Fruit fly (Drosophila melanogaster) whole organism, embryonic: Measurements from ENCODE around the gene CG32719.

ENCODE experiments used
- BEAF-32 ChIP-seq: fragments of 200-800 bp; sonication (Bioruptor generic); optimal IDR thresholded peaks from 3 replicates; lab custom pipeline; 2017; ENCODE audit warnings: missing biosample characterization, missing genetic modification characterization, mild to moderate bottlenecking, moderate library complexity, missing genetic modification reagents
- C15 ChIP-seq: fragments of 200-800 bp; sonication (Bioruptor generic); IDR thresholded peaks from 3 replicates; pipeline ENCODE4 v1.3.6; 2022; ENCODE audit warnings: missing biosample characterization, missing genetic modification characterization
- CG10321 ChIP-seq: fragments of 200-800 bp; sonication (Bioruptor generic); IDR thresholded peaks from 2 replicates; pipeline ENCODE4 v1.3.6; 2022; ENCODE audit warnings: missing biosample characterization, missing genetic modification characterization
- CG11695 ChIP-seq: fragments of 200-800 bp; sonication (Bioruptor generic); IDR thresholded peaks from 3 replicates; pipeline ENCODE4 v1.3.6; 2022; ENCODE audit warnings: missing biosample characterization, missing genetic modification characterization
- CG12155 ChIP-seq: fragments of 200-800 bp; sonication (Bioruptor generic); optimal IDR thresholded peaks from 3 replicates; lab custom pipeline; 2016; ENCODE audit warnings: missing biosample characterization, missing genetic modification characterization
- CG14014 ChIP-seq: fragments of 200-800 bp; sonication (Bioruptor generic); IDR thresholded peaks from 2 replicates; pipeline ENCODE4 v1.3.6; 2022; ENCODE audit warnings: missing biosample characterization, missing genetic modification characterization
- CG15696 ChIP-seq: fragments of 200-800 bp; sonication (Bioruptor generic); optimal IDR thresholded peaks from 2 replicates; lab custom pipeline; 2019; ENCODE audit warnings: missing biosample characterization, mild to moderate bottlenecking, missing genetic modification characterization, moderate library complexity
- CG16863 ChIP-seq: fragments of 200-800 bp; sonication (Bioruptor generic); optimal IDR thresholded peaks from 3 replicates; lab custom pipeline; 2016; ENCODE audit warnings: missing biosample characterization, missing genetic modification characterization
- CG17385 ChIP-seq: fragments of 200-800 bp; sonication (Bioruptor generic); optimal IDR thresholded peaks from 3 replicates; lab custom pipeline; 2018; ENCODE audit warnings: missing biosample characterization, mild to moderate bottlenecking, missing genetic modification characterization
- CG1832 ChIP-seq: fragments of 200-800 bp; sonication (Bioruptor generic); optimal IDR thresholded peaks from 2 replicates; lab custom pipeline; 2017; ENCODE audit warnings: missing biosample characterization, mild to moderate bottlenecking, missing genetic modification characterization, inconsistent platforms
- CG3726 ChIP-seq: fragments of 200-800 bp; sonication (Bioruptor generic); IDR thresholded peaks from 3 replicates; pipeline ENCODE4, ENCODE4 v1.3.6; 2022; ENCODE audit warnings: missing biosample characterization, missing genetic modification characterization
- CG3847 ChIP-seq: fragments of 200-800 bp; sonication (Bioruptor generic); IDR thresholded peaks from 2 replicates; pipeline ENCODE4 v1.3.6; 2022; ENCODE audit warnings: missing biosample characterization, missing genetic modification characterization
- CG5180 ChIP-seq: fragments of 200-800 bp; sonication (Bioruptor generic); optimal IDR thresholded peaks from 3 replicates; lab custom pipeline; 2017; ENCODE audit warnings: missing biosample characterization, missing genetic modification characterization, mild to moderate bottlenecking, moderate library complexity, missing genetic modification reagents
- CG5245 ChIP-seq: fragments of 200-800 bp; sonication (Bioruptor generic); optimal IDR thresholded peaks from 3 replicates; lab custom pipeline; 2016; ENCODE audit warnings: missing biosample characterization, missing genetic modification characterization
- Camta ChIP-seq: fragments of 200-800 bp; sonication (Bioruptor generic); optimal IDR thresholded peaks from 2 replicates; lab custom pipeline; 2016; ENCODE audit warnings: missing biosample characterization, missing genetic modification characterization
- Chrac-16 ChIP-seq: fragments of 200-800 bp; sonication (Bioruptor generic); optimal IDR thresholded peaks from 3 replicates; lab custom pipeline; 2016; ENCODE audit warnings: missing biosample characterization, missing genetic modification characterization
- Deaf1 ChIP-seq: fragments of 200-800 bp; optimal IDR thresholded peaks from 3 replicates; lab custom pipeline; 2019; ENCODE audit warnings: missing biosample characterization, mild to moderate bottlenecking, missing genetic modification characterization, moderate library complexity
- H15 ChIP-seq: fragments of 200-800 bp; sonication (Bioruptor generic); IDR thresholded peaks from 3 replicates; pipeline ENCODE4 v1.3.6; 2022; ENCODE audit warnings: missing biosample characterization, missing genetic modification characterization
- Lim3 ChIP-seq: fragments of 200-800 bp; sonication (Bioruptor generic); IDR thresholded peaks from 2 replicates; pipeline ENCODE4 v1.3.6; 2022; ENCODE audit warnings: missing biosample characterization, missing genetic modification characterization
- Max ChIP-seq: fragments of 200-800 bp; sonication (Bioruptor generic); optimal IDR thresholded peaks from 2 replicates; lab custom pipeline; 2016; ENCODE audit warnings: missing biosample characterization, mild to moderate bottlenecking, missing genetic modification characterization
- Neu2 ChIP-seq: fragments of 200-800 bp; sonication (Bioruptor generic); optimal IDR thresholded peaks from 3 replicates; lab custom pipeline; 2016; ENCODE audit warnings: missing biosample characterization, missing genetic modification characterization, borderline replicate concordance
- Nf-YC ChIP-seq: fragments of 200-800 bp; optimal IDR thresholded peaks from 3 replicates; lab custom pipeline; 2019; ENCODE audit warnings: missing biosample characterization, mild to moderate bottlenecking, missing genetic modification characterization, moderate library complexity
- Vsx1 ChIP-seq: fragments of 200-800 bp; sonication (Bioruptor generic); optimal IDR thresholded peaks from 2 replicates; lab custom pipeline; 2017; ENCODE audit warnings: missing biosample characterization, mild to moderate bottlenecking, missing genetic modification characterization, missing genetic modification reagents
- Xrp1 ChIP-seq: fragments of 200-800 bp; sonication (Bioruptor generic); IDR thresholded peaks from 2 replicates; pipeline ENCODE4 v1.3.6; 2022; ENCODE audit warnings: missing biosample characterization, missing genetic modification characterization
- btn ChIP-seq: fragments of 200-800 bp; sonication (Bioruptor generic); optimal IDR thresholded peaks from 2 replicates; lab custom pipeline; 2016; ENCODE audit warnings: missing biosample characterization, missing genetic modification characterization
- cg ChIP-seq: fragments of 200-800 bp; sonication (Bioruptor generic); optimal IDR thresholded peaks from 3 replicates; lab custom pipeline; 2019; ENCODE audit warnings: missing biosample characterization, mild to moderate bottlenecking, missing genetic modification characterization, moderate library complexity
- chm ChIP-seq: fragments of 200-800 bp; sonication (Bioruptor generic); IDR thresholded peaks from 2 replicates; pipeline ENCODE4 v1.3.6; 2022; ENCODE audit warnings: missing biosample characterization, missing genetic modification characterization
- corto ChIP-seq: fragments of 200-800 bp; sonication (Bioruptor generic); optimal IDR thresholded peaks from 2 replicates; lab custom pipeline; 2016; ENCODE audit warnings: missing biosample characterization, mild to moderate bottlenecking, missing genetic modification characterization, moderate library complexity
- dan ChIP-seq: fragments of 200-800 bp; sonication (Bioruptor generic); IDR thresholded peaks from 2 replicates; pipeline ENCODE4 v1.3.6; 2022; ENCODE audit warnings: missing biosample characterization, missing genetic modification characterization
- danr ChIP-seq: fragments of 200-800 bp; sonication (Bioruptor generic); IDR thresholded peaks from 2 replicates; pipeline ENCODE4 v1.3.6; 2022; ENCODE audit warnings: missing biosample characterization, missing genetic modification characterization
- eve ChIP-seq, 2 experiments: fragments of >200 bp; optimal IDR thresholded peaks; 2 replicates each; lab custom pipeline; 2017; ENCODE audit warnings: missing biosample characterization in 2 of 2, missing genetic modification characterization in 2 of 2
- eyg ChIP-seq: fragments of 200-800 bp; sonication (Bioruptor generic); optimal IDR thresholded peaks from 3 replicates; lab custom pipeline; 2016; ENCODE audit warnings: missing biosample characterization, missing genetic modification characterization
- gro ChIP-seq: fragments of 200-800 bp; sonication (Bioruptor generic); optimal IDR thresholded peaks from 2 replicates; lab custom pipeline; 2016; ENCODE audit warnings: missing biosample characterization, missing genetic modification characterization
- ham ChIP-seq: fragments of 200-800 bp; sonication (Bioruptor generic); IDR thresholded peaks from 2 replicates; pipeline ENCODE4 v1.3.6; 2022; ENCODE audit warnings: missing biosample characterization, missing genetic modification characterization
- ind ChIP-seq: fragments of 200-800 bp; sonication (Bioruptor generic); optimal IDR thresholded peaks from 3 replicates; lab custom pipeline; 2016; ENCODE audit warnings: missing biosample characterization, missing genetic modification characterization
- insv ChIP-seq, 2 experiments: fragments of 200-800 bp; sonication (Bioruptor generic); optimal IDR thresholded peaks; 3 replicates each; lab custom pipeline; 2016 to 2018; ENCODE audit warnings: missing biosample characterization in 2 of 2, missing genetic modification characterization in 2 of 2
- kah ChIP-seq: fragments of 200-800 bp; sonication (Bioruptor generic); optimal IDR thresholded peaks from 2 replicates; lab custom pipeline; 2018; ENCODE audit warnings: missing biosample characterization, mild to moderate bottlenecking, missing genetic modification characterization
- lab ChIP-seq: fragments of 200-800 bp; sonication (Bioruptor generic); optimal IDR thresholded peaks from 3 replicates; lab custom pipeline; 2017; ENCODE audit warnings: missing biosample characterization, missing genetic modification characterization, mild to moderate bottlenecking, moderate library complexity, missing genetic modification reagents
- lbe ChIP-seq: fragments of 200-800 bp; sonication (Bioruptor generic); optimal IDR thresholded peaks from 2 replicates; lab custom pipeline; 2016; ENCODE audit warnings: missing biosample characterization, mild to moderate bottlenecking, missing genetic modification characterization
- lola ChIP-seq, 3 experiments: fragments of >200 bp in 2 of 3; fragments of 200-800 bp in 1 of 3; sonication (Bioruptor generic) in 1 of 3; optimal IDR thresholded peaks; 2 replicates each; lab custom pipeline; 2017 to 2019; ENCODE audit warnings: missing biosample characterization in 3 of 3, missing genetic modification characterization in 3 of 3, mild to moderate bottlenecking in 1 of 3, moderate library complexity in 1 of 3
- luna ChIP-seq: fragments of 200-800 bp; sonication (Bioruptor generic); optimal IDR thresholded peaks from 2 replicates; lab custom pipeline; 2016; ENCODE audit warnings: missing biosample characterization, missing genetic modification characterization
- pb ChIP-seq: fragments of 200-800 bp; sonication (Bioruptor generic); optimal IDR thresholded peaks from 3 replicates; lab custom pipeline; 2016; ENCODE audit warnings: missing biosample characterization, missing genetic modification characterization
- prd ChIP-seq, 3 experiments: fragments of >200 bp in 2 of 3; fragments of 200-800 bp in 1 of 3; sonication (Bioruptor generic) in 1 of 3; optimal IDR thresholded peaks in 2 of 3; IDR thresholded peaks in 1 of 3; 2 replicates in 2 of 3; 3 replicates in 1 of 3; pipeline versions ENCODE4 v1.3.6 to Lab custom; 2017 to 2022; ENCODE audit warnings: missing biosample characterization in 1 of 3, missing genetic modification characterization in 1 of 3
- ranshi ChIP-seq: fragments of 200-800 bp; sonication (Bioruptor generic); IDR thresholded peaks from 2 replicates; pipeline ENCODE4 v1.3.6; 2022; ENCODE audit warnings: missing biosample characterization, missing genetic modification characterization
- salm ChIP-seq: fragments of 200-800 bp; sonication (Bioruptor generic); optimal IDR thresholded peaks from 2 replicates; lab custom pipeline; 2018; ENCODE audit warnings: missing biosample characterization, mild to moderate bottlenecking, missing genetic modification characterization
- sens ChIP-seq: fragments of 200-800 bp; sonication (Bioruptor generic); peaks from one replicate; lab custom pipeline; 2016; ENCODE audit warnings: missing biosample characterization, missing genetic modification characterization
- sob ChIP-seq: fragments of 200-800 bp; sonication (Bioruptor generic); IDR thresholded peaks from 2 replicates; pipeline ENCODE4 v1.3.6; 2022; ENCODE audit warnings: missing biosample characterization, missing genetic modification characterization
- sqz ChIP-seq: fragments of 200-800 bp; sonication (Bioruptor generic); optimal IDR thresholded peaks from 3 replicates; lab custom pipeline; 2018; ENCODE audit warnings: missing biosample characterization, mild to moderate bottlenecking, missing genetic modification characterization
- trh ChIP-seq: fragments of 200-800 bp; sonication (Bioruptor generic); optimal IDR thresholded peaks from 2 replicates; lab custom pipeline; 2016; ENCODE audit warnings: missing biosample characterization, missing genetic modification characterization
- vfl ChIP-seq: fragments of 200-800 bp; sonication (Bioruptor generic); optimal IDR thresholded peaks from 2 replicates; lab custom pipeline; 2016; ENCODE audit warnings: missing biosample characterization, missing genetic modification characterization
- zen2 ChIP-seq: fragments of 200-800 bp; sonication (Bioruptor generic); IDR thresholded peaks from 3 replicates; pipeline ENCODE4 v1.3.6; 2022; ENCODE audit warnings: missing biosample characterization, missing genetic modification characterization; ENCODE audit not compliant: partially characterized antibody

The CG32719 gene

dm6 chrX:7526099-7526718, 21.6 kb downstream of the CG32719 start (continued):
- TF ChIP-seq ranshi (GFP tag; lab: Robert Waterston, UW) (no peak), sens (peak; percentile 5), CG3726 (GFP tag; lab: Robert Waterston, UW) (no peak), salm (tag; lab: Kevin White, UChicago) (no peak), pb (GFP tag; lab: Kevin White, UChicago) (no peak), Camta (no peak), corto (peak; percentile 73), CG16863 (no peak), BEAF-32 (peak; percentile 0), chm (no peak), ind (GFP tag; lab: Kevin White, UChicago) (no peak), lbe (GFP tag; lab: Kevin White, UChicago) (peak; percentile 34), vfl (no peak), Max (GFP tag; lab: Kevin White, UChicago) (no peak), kah (no peak), CG11695 (GFP tag; lab: Robert Waterston, UW) (no peak), zen2 (GFP tag; lab: Robert Waterston, UW) (no peak), Nf-YC (tag; lab: Kevin White, UChicago) (no peak), insv (GFP tag; optimal IDR thresholded peaks at IDR 0.05; lab: Kevin White, UChicago) (no peak)

DNA sequence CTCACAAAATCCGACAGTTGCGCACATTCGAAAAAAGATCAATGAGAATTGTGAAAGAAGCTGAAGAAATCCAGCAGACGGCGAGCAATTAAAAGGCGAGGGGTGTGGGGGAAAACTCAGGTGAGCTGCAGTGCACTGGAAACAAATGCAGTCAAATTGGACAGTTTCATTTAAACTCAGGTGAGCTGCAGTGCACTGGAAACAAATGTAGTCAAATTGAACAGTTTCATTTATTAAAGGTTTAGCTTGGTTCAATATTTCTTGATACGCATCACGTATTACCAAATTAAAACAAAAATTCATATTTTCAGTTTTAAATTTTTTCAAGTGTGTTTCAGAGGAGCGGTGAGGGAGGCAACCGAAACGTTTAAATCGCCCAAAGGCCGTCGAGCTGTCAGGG, 23.9 kb downstream of the CG32719 start:
- no peak for TF ChIP-seq dan (GFP tag; lab: Robert Waterston, UW)
- no peak for TF ChIP-seq sqz (GFP tag; lab: Kevin White, UChicago)
- no peak for TF ChIP-seq CG1832 (GFP tag; lab: Kevin White, UChicago)
- TF ChIP-seq eyg (GFP tag; lab: Kevin White, UChicago): no peak
- TF ChIP-seq gro (GFP tag; lab: Kevin White, UChicago): no peak
- no peak for TF ChIP-seq luna (GFP tag; lab: Kevin White, UChicago)
- TF ChIP-seq ham: no peak
- peak; percentile 23 for TF ChIP-seq sens
- no peak for TF ChIP-seq H15 (GFP tag; lab: Robert Waterston, UW)
- TF ChIP-seq C15: no peak
- TF ChIP-seq CG14014 (GFP tag; lab: Robert Waterston, UW): no peak
- no peak for TF ChIP-seq Vsx1
- no peak for TF ChIP-seq lab (GFP tag; lab: Kevin White, UChicago)
- TF ChIP-seq btn (GFP tag; lab: Kevin White, UChicago): no peak
- no peak for TF ChIP-seq CG5180
- TF ChIP-seq sob (GFP tag; lab: Robert Waterston, UW): no peak
- no peak for TF ChIP-seq CG17385
- TF ChIP-seq lola (GFP tag; optimal IDR thresholded peaks at IDR 0.05; lab: Kevin White, UChicago): no peak
- TF ChIP-seq Chrac-16 (GFP tag; lab: Kevin White, UChicago): no peak
- TF ChIP-seq cg (GFP tag; lab: Kevin White, UChicago): no peak
- no peak for TF ChIP-seq CG15696 (tag; lab: Kevin White, UChicago)
- TF ChIP-seq CG10321 (GFP tag; lab: Robert Waterston, UW): no peak
- no peak for TF ChIP-seq CG12155 (GFP tag; lab: Kevin White, UChicago)
- no peak for TF ChIP-seq eve (GFP tag; optimal IDR thresholded peaks at IDR 0.05; lab: Kevin White, UChicago)
- TF ChIP-seq prd (optimal IDR thresholded peaks at IDR 0.05; lab: Kevin White, UChicago): no peak
- 0 out of 3 replicates have a peak, but pooled peaks have one; percentile 10 for TF ChIP-seq prd (GFP tag; IDR thresholded peaks at IDR 0.05; lab: Robert Waterston, UW)
- TF ChIP-seq Deaf1 (tag; lab: Kevin White, UChicago): no peak
- TF ChIP-seq CG3847 (GFP tag; lab: Robert Waterston, UW): no peak
- no peak for TF ChIP-seq danr (GFP tag; lab: Robert Waterston, UW)
- TF ChIP-seq Lim3 (GFP tag; lab: Robert Waterston, UW): no peak
- no peak for TF ChIP-seq CG5245 (GFP tag; lab: Kevin White, UChicago)
- TF ChIP-seq Xrp1 (GFP tag; lab: Robert Waterston, UW): 0 out of 2 replicates have a peak, but pooled peaks have one; percentile 30
- no peak for TF ChIP-seq trh (GFP tag; lab: Kevin White, UChicago)
- no peak for TF ChIP-seq Neu2 (GFP tag; lab: Kevin White, UChicago)
